Worm (Caenorhabditis elegans): ENCODE results near the gene chil-8.

ce11 chrII:9886216-9886615 lies 13.4 kb upstream of the chil-8 start, which contains the start of gene algn-8:
- no peak for TF ChIP-seq ref-2 (tag; optimal IDR thresholded peaks at IDR 0.05)
- TF ChIP-seq fax-1 (tag; optimal IDR thresholded peaks at IDR 0.05): no peak
- no peak for TF ChIP-seq ama-1 (optimal IDR thresholded peaks at IDR 0.05)
- TF ChIP-seq ceh-34 (tag; optimal IDR thresholded peaks at IDR 0.05): no peak
- TF ChIP-seq lin-11 (tag; optimal IDR thresholded peaks at IDR 0.05): no peak
- no peak for TF ChIP-seq nhr-11 (tag; optimal IDR thresholded peaks at IDR 0.05)
- no peak for TF ChIP-seq ceh-31 (tag; optimal IDR thresholded peaks at IDR 0.05)
- no peak for TF ChIP-seq pax-1 (tag; optimal IDR thresholded peaks at IDR 0.05)
- no peak for TF ChIP-seq sox-4 (tag; optimal IDR thresholded peaks at IDR 0.05)
- no peak for TF ChIP-seq dmd-4 (tag; optimal IDR thresholded peaks at IDR 0.05; ENCODE audit: borderline replicate concordance)
- no peak for TF ChIP-seq pha-4 (tag; optimal IDR thresholded peaks at IDR 0.05)
- no peak for TF ChIP-seq pag-3 (tag; optimal IDR thresholded peaks at IDR 0.05; ENCODE audit: borderline replicate concordance)
